Worm (Caenorhabditis elegans) whole organism, dauer: ENCODE results near the gene nhx-2.

Experiments
- unc-62 ChIP-seq: sonication (generic microtip); optimal IDR thresholded peaks from 2 replicates; lab custom pipeline; 2017; ENCODE audit warnings: missing biosample characterization, missing genetic modification reagents, missing genetic modification characterization

Gene nhx-2

DNA sequence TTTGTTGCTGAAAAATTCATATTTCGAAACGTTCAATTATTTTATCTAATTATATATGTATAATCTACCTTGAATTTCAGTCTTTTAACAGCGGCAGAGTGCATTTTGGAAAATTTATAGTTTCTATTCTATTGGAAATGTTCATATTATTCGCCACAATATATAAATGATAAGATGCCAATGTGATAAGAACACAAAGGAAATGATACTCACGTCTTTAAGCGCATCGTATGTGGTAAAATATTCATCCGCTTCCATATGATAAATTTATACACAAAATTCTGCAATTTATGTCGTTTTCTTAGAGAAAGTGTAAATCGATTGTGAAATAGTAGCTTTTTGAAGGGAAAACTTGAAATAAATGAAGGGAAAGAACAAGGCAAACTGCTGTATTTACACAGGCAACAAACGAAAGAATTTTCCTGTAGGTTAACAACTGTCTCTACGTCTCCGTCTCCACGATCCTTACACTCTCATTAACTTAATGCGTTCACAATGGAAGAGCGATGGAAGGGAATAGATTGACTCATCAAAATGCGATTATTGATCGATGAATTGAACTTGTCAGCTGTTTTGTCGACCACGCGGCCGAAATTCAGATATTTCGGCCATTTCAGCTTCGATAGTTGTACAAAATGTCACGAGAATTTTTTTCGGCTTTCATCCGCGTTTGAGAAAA, 31.6 kb downstream of the nhx-2 start, which contains the start of gene alfa-1:
Gene alfa-1, minus strand, starts transcription at position 515 of the 679 bp plus-strand sequence.
- TF ChIP-seq unc-62: no peak

- TF ChIP-seq unc-62: no peak
Measured at ce11 chrII:7651171-7651570, 42.6 kb downstream of the nhx-2 start, which contains the start of gene pde-4. Gene pde-4 (minus strand): TSS chrII:7651246.

ce11 chrII:7643214-7643613, 50.5 kb downstream of the nhx-2 start:
- no peak for TF ChIP-seq unc-62

- no peak for TF ChIP-seq unc-62
Measured at ce11 chrII:7642016-7642653, 51.6 kb downstream of the nhx-2 start.
